Worm (Caenorhabditis elegans): Measurements from ENCODE around the gene pstk-1.

The pstk-1 gene

DNA sequence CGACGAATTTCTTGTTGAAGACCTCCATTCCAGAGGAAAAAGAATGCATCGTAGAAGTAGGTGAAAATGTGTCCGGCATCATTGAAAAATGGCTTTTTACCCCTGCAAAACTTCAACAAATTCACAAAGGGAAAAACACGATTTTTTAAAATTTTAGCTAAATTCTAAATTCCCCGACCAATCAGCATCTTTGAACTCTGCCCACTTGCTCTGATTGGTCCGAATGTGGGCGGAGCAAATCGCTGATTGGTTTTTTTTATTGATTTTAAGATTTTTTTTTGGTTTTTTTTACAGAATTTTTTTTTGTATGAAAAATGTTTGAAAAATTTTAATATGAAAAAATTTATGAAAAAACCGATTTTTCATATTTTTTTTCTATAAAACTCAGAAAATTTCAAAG, 22.5 kb upstream of the pstk-1 start:
- no peak for TF ChIP-seq sox-4 (tag; optimal IDR thresholded peaks at IDR 0.05)
- TF ChIP-seq dsc-1 (tag; optimal IDR thresholded peaks at IDR 0.05): no peak
- no peak for TF ChIP-seq lin-39 (tag; optimal IDR thresholded peaks at IDR 0.05)
- no peak for TF ChIP-seq snpc-4 (tag; optimal IDR thresholded peaks at IDR 0.05)
- no peak for TF ChIP-seq unc-130 (tag; optimal IDR thresholded peaks at IDR 0.05)
- no peak for TF ChIP-seq pag-3 (tag; optimal IDR thresholded peaks at IDR 0.05; ENCODE audit: borderline replicate concordance, insufficient read depth)
- TF ChIP-seq unc-30 (tag; optimal IDR thresholded peaks at IDR 0.05): no peak
- TF ChIP-seq C16A3.4 (tag; optimal IDR thresholded peaks at IDR 0.05): no peak
- no peak for TF ChIP-seq blmp-1 (tag; optimal IDR thresholded peaks at IDR 0.05)
- TF ChIP-seq C04F5.9 (tag; optimal IDR thresholded peaks at IDR 0.05): no peak
- TF ChIP-seq nhr-11 (tag; optimal IDR thresholded peaks at IDR 0.05): no peak
- no peak for TF ChIP-seq ceh-8 (GFP tag; optimal IDR thresholded peaks at IDR 0.05)
- no peak for TF ChIP-seq ceh-90 (tag; optimal IDR thresholded peaks at IDR 0.05)
- TF ChIP-seq nhr-19 (GFP tag; conservative IDR thresholded peaks at IDR 0.05): no peak
- TF ChIP-seq egl-27 (tag; optimal IDR thresholded peaks at IDR 0.05): no peak
- TF ChIP-seq ztf-4 (tag; optimal IDR thresholded peaks at IDR 0.05): no peak
- TF ChIP-seq zip-4 (GFP tag; optimal IDR thresholded peaks at IDR 0.05): no peak
- no peak for TF ChIP-seq nhr-71 (tag; optimal IDR thresholded peaks at IDR 0.05)
- TF ChIP-seq hlh-17 (GFP tag; optimal IDR thresholded peaks at IDR 0.05; ENCODE audit: borderline replicate concordance): no peak
- no peak for TF ChIP-seq isw-1 (GFP tag; IDR thresholded peaks at IDR 0.05)

DNA sequence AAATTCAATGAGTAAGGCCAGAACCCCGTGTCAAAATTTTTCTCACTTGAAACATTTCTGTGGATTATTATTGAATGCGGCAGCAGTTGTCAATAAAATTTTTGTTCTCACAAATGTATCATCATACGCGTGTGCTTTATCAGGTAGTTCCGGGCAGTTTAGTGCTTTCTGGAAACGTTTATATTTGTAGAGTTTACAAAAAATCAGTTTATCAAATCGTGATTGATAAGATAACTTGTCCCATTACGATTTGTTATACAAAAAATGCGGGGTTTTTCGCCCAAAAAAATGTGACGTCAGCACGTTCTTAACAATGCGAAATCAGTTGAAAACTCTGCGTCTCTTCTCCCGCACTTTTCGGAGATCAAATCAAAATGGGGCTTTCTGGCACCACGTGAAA, 21.2 kb upstream of the pstk-1 start:
- no peak for TF ChIP-seq aha-1 (tag; optimal IDR thresholded peaks at IDR 0.05)
- TF ChIP-seq efl-1 (optimal IDR thresholded peaks at IDR 0.05): no peak
- TF ChIP-seq efl-1 (GFP tag; optimal IDR thresholded peaks at IDR 0.05 in 1 of 2): peak in 1 of 2 experiments; percentile 62
- peak in 1 of 2 experiments; percentile 15 for TF ChIP-seq lin-35 (GFP tag; optimal IDR thresholded peaks at IDR 0.05)
- peak; percentile 90 for TF ChIP-seq elt-2 (tag; optimal IDR thresholded peaks at IDR 0.05)

DNA sequence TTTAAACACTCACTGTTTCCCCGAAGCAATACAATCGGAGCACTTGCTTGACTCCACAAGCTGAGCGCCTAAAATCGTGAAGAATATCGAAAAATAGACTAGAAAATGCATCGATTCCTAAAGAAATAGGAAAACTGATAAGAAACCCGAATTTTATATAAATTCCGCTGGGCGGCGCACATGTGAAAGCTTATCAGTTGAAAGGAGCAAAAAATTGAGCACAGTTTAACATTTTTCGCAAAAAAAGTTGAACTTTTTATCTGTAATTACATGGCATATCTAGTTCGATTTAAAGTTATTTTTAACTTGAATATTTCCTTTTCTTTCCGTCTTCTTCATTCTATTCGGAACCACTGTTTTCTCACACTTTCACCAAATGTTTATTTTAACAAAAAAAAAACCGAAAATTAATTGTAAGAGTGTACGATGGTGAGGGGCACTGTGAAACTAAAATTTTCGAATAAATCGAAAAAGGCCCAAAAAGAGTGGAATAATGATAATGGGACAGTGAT, 20.4 kb upstream of the pstk-1 start, which contains the start of gene Y49E10.18:
TSS of gene Y49E10.18 (minus strand) at position 116 of the 512 bp plus-strand sequence.
- TF ChIP-seq nhr-20 (tag; optimal IDR thresholded peaks at IDR 0.05) (peak; percentile 21), tlp-1 (tag; optimal IDR thresholded peaks at IDR 0.05) (no peak), elt-2 (tag; optimal IDR thresholded peaks at IDR 0.05) (peak; percentile 81), mdl-1 (tag; optimal IDR thresholded peaks at IDR 0.05) (no peak)

DNA sequence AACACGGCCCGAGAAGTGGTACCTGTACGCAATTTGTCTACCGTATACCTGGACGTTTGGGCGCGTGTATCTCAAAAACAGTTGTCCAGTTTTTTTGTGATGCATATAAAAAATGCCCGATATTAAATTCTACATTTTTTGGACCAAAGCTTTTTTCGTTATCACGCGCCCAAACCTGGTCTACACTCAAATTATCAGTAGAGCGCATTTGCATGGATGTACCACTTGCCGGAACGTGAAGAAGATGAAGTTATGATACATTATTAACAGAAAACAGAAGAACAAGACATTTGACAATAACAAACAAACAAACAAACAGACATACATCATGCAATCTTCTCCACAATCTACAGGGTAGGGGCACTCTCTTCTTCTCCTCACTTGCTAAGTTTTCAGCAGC, 18.8 kb upstream of the pstk-1 start:
- peak; percentile 8 to 45 for TF ChIP-seq efl-1 (optimal IDR thresholded peaks at IDR 0.05)
- peak; percentile 39 to 86 for TF ChIP-seq efl-1 (GFP tag; optimal IDR thresholded peaks at IDR 0.05 in 1 of 2)
- TF ChIP-seq lsy-2 (tag; optimal IDR thresholded peaks at IDR 0.05): peak in 1 of 2 experiments; percentile 56
- TF ChIP-seq lin-35 (GFP tag; optimal IDR thresholded peaks at IDR 0.05): peak; percentile 11 to 61
- TF ChIP-seq dpl-1 (GFP tag; optimal IDR thresholded peaks at IDR 0.05): peak in 2 of 3 experiments; percentile 24 to 55

DNA sequence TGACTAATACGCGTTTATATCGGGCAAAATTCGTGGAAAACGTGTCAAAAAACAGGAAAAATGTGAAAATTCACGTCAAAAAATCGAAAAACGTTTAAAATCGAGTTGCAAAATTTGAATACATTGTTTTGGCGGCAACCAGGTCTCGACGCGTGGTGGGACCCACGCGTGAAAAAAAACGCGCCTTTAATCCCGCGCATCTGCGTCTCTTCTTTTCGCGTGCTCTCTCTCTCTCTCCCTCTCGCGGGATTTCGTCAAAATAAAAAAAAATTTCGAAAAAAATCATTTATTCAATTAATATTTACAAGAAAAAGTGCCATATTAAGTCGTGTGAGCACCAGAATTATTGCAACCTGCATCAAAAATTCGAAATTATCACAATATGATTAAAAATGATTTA, 13.1 kb upstream of the pstk-1 start, which contains the start of gene ani-1:
TSS of gene ani-1 (minus strand) at position 61 of the 400 bp plus-strand sequence.
- TF ChIP-seq vab-15 (tag; optimal IDR thresholded peaks at IDR 0.05) (no peak), nhr-19 (GFP tag; conservative IDR thresholded peaks at IDR 0.05) (peak; percentile 65), C34B4.2 (tag; optimal IDR thresholded peaks at IDR 0.05) (no peak), ceh-82 (tag; optimal IDR thresholded peaks at IDR 0.05) (peak; percentile 35 to 83 (median 60)), blmp-1 (tag; optimal IDR thresholded peaks at IDR 0.05) (no peak), nhr-28 (tag; optimal IDR thresholded peaks at IDR 0.05) (no peak), swsn-7 (tag; optimal IDR thresholded peaks at IDR 0.05) (peak; percentile 59), ztf-4 (tag; optimal IDR thresholded peaks at IDR 0.05) (peak; percentile 20), aly-2 (tag; optimal IDR thresholded peaks at IDR 0.05) (no peak), nhr-237 (tag; optimal IDR thresholded peaks at IDR 0.05) (no peak), nhr-71 (tag; optimal IDR thresholded peaks at IDR 0.05) (peak; percentile 79), pax-3 (tag; optimal IDR thresholded peaks at IDR 0.05) (no peak), lin-15B (tag; optimal IDR thresholded peaks at IDR 0.05) (peak; percentile 65), lir-3 (tag; optimal IDR thresholded peaks at IDR 0.05; ENCODE audit: poor library complexity) (no peak), fkh-8 (tag; optimal IDR thresholded peaks at IDR 0.05) (peak; percentile 56), aha-1 (tag; optimal IDR thresholded peaks at IDR 0.05) (no peak), tbx-2 (tag; optimal IDR thresholded peaks at IDR 0.05) (peak; percentile 68), egl-27 (tag; optimal IDR thresholded peaks at IDR 0.05) (no peak), hlh-17 (GFP tag; optimal IDR thresholded peaks at IDR 0.05; ENCODE audit: borderline replicate concordance) (no peak), snpc-4 (tag; optimal IDR thresholded peaks at IDR 0.05) (no peak), ces-1 (GFP tag; optimal IDR thresholded peaks at IDR 0.05) (no peak), lin-35 (GFP tag; optimal IDR thresholded peaks at IDR 0.05) (peak; percentile 93 to 94), ceh-8 (GFP tag; optimal IDR thresholded peaks at IDR 0.05) (peak; percentile 45), ceh-88 (GFP tag; IDR thresholded peaks at IDR 0.05) (peak; percentile 34; the same call in 1 of the 2 replicates)

Data from whole organism, L1 larva.